Worm (Caenorhabditis elegans) whole organism, L4 larva: ENCODE results near the gene sumv-2.

Experiments
- aly-2 ChIP-seq: sonication (generic microtip); optimal IDR thresholded peaks from 2 replicates; lab custom pipeline; 2018; ENCODE audit warnings: missing biosample characterization, missing genetic modification characterization
- egl-43 ChIP-seq: fragments of 200-800 bp; sonication (Bioruptor generic); IDR thresholded peaks from 2 replicates; pipeline ENCODE4 v1.3.6; 2022; ENCODE audit warnings: missing genetic modification reagents, missing genetic modification characterization, missing compliant biosample characterization
- jun-1 ChIP-seq: fragments of 150-350 bp; optimal IDR thresholded peaks from 2 replicates; lab custom pipeline; 2014; ENCODE audit warnings: missing biosample characterization, missing genetic modification reagents, missing genetic modification characterization
- madf-9 ChIP-seq: fragments of 200-800 bp; sonication (Bioruptor generic); conservative IDR thresholded peaks from 2 replicates; pipeline ENCODE4 v1.3.6; 2022; ENCODE audit warnings: missing genetic modification reagents, missing genetic modification characterization, missing compliant biosample characterization
- mdt-29 ChIP-seq: fragments of 200-800 bp; sonication (Bioruptor generic); IDR thresholded peaks from 2 replicates; pipeline ENCODE4 v1.3.6; 2022; ENCODE audit warnings: missing genetic modification reagents, missing genetic modification characterization, missing compliant biosample characterization
- mep-1 ChIP-seq: fragments of 150-350 bp; sonication (generic microtip); optimal IDR thresholded peaks from 3 replicates; lab custom pipeline; 2014; ENCODE audit warnings: missing biosample characterization, missing genetic modification characterization
- snpc-4 ChIP-seq: fragments of 150-350 bp; optimal IDR thresholded peaks from 2 replicates; lab custom pipeline; 2014; ENCODE audit warnings: missing biosample characterization, missing genetic modification characterization
- unc-62 ChIP-seq, 3 experiments: fragments of 150-350 bp in 1 of 3; sonication (generic microtip); optimal IDR thresholded peaks in 2 of 3; peaks in 1 of 3; 1 replicate in 1 of 3; 2 replicates in 2 of 3; lab custom pipeline; 2014 to 2017; ENCODE audit warnings: missing biosample characterization in 3 of 3, missing genetic modification characterization in 3 of 3, missing genetic modification reagents in 3 of 3, missing genotype in 1 of 3

ce11 chrV:4676812-4677211, 59.5 kb downstream of the sumv-2 start:
- TF ChIP-seq mep-1 (tag; lab: Kevin White, UChicago), result no peak
- no peak for TF ChIP-seq snpc-4 (tag; lab: Kevin White, UChicago)
- no peak for TF ChIP-seq unc-62 (GFP tag; optimal IDR thresholded peaks at IDR 0.05 in 1 of 2; lab: Kevin White, UChicago)
- no peak for TF ChIP-seq unc-62 (tag; optimal IDR thresholded peaks at IDR 0.05; lab: Kevin White, UChicago)
- TF ChIP-seq mdt-29, result no peak
- TF ChIP-seq jun-1 (tag; lab: Kevin White, UChicago), result no peak
- no peak for TF ChIP-seq egl-43 (GFP tag; lab: Robert Waterston, UW)
- TF ChIP-seq madf-9 (GFP tag; lab: Robert Waterston, UW), result no peak
- TF ChIP-seq aly-2 (tag; lab: Kevin White, UChicago), result no peak
